Worm (Caenorhabditis elegans): Measurements from ENCODE around the gene C48A7.16.

C48A7.16 gene

DNA sequence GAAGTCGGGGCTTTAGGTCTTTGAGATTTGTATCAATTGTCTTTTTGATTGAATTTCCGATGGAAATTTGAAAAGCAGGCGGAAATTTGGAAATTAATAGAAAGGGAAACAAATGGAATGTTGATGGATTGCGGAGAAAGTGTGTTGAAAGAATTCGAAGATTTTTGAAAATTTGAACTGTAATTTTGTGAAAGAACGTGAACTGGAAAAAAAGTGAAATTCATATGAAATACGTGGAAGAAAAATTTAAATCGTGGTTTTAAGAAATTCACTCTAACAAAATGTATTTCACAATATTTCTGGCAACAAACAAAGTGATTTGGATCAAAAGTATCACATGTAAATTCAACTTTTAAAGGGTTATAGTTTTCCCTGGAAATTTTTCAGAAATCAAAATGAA lies 40.7 kb downstream of the C48A7.16 start, which contains the start of gene B0496.1:
Gene B0496.1 (plus strand): TSS at position 301 of the 400 bp plus-strand sequence.
- TF ChIP-seq unc-86 (tag; optimal IDR thresholded peaks at IDR 0.05) (no peak), K09A11.1 (tag; optimal IDR thresholded peaks at IDR 0.05; ENCODE audit: insufficient read depth) (no peak), ref-2 (tag; optimal IDR thresholded peaks at IDR 0.05) (no peak), unc-42 (tag; optimal IDR thresholded peaks at IDR 0.05) (no peak), hlh-30 (tag; optimal IDR thresholded peaks at IDR 0.05; ENCODE audit: insufficient read depth) (no peak), pat-9 (tag; optimal IDR thresholded peaks at IDR 0.05) (no peak), ets-4 (tag; optimal IDR thresholded peaks at IDR 0.05) (no peak), Y22D7AL.16 (tag; optimal IDR thresholded peaks at IDR 0.05) (no peak), lin-11 (tag; optimal IDR thresholded peaks at IDR 0.05) (no peak), ceh-9 (tag; optimal IDR thresholded peaks at IDR 0.05) (no peak), elt-4 (tag; optimal IDR thresholded peaks at IDR 0.05) (no peak), ztf-16 (tag; optimal IDR thresholded peaks at IDR 0.05) (no peak), ceh-24 (tag; optimal IDR thresholded peaks at IDR 0.05) (no peak)

DNA sequence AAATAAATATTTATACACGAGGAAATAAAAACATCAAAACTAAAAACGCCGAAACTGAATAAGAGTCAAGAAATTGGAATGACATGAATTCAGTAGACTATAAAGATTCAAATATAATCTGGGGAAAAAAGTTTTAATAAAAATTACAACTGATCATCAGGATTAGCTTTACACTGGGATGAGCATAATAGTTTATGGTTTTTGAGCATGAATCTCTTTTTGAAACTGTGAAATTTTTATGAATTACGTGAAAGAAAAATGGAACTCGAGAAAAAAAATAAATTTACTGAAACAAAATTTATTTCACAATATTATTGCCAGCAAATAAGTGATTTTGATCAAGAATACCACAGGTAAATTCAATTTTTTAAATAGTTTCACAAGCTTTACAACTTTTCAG lies 42.3 kb downstream of the C48A7.16 start, which contains the start of gene B0496.2:
Gene B0496.2 (plus strand): TSS at position 301 of the 400 bp plus-strand sequence.
- TF ChIP-seq unc-55 (GFP tag; optimal IDR thresholded peaks at IDR 0.05): no peak
- TF ChIP-seq unc-42 (tag; optimal IDR thresholded peaks at IDR 0.05): no peak
- TF ChIP-seq ets-4 (tag; optimal IDR thresholded peaks at IDR 0.05): no peak
- TF ChIP-seq elt-4 (tag; optimal IDR thresholded peaks at IDR 0.05): no peak
- no peak for TF ChIP-seq nfya-1 (tag; optimal IDR thresholded peaks at IDR 0.05)
- no peak for TF ChIP-seq pax-1 (tag; optimal IDR thresholded peaks at IDR 0.05)
- no peak for TF ChIP-seq lin-11 (tag; optimal IDR thresholded peaks at IDR 0.05)
- no peak for TF ChIP-seq Y22D7AL.16 (tag; optimal IDR thresholded peaks at IDR 0.05)
- TF ChIP-seq syd-9 (tag; optimal IDR thresholded peaks at IDR 0.05): no peak
- no peak for TF ChIP-seq ceh-14 (tag; optimal IDR thresholded peaks at IDR 0.05)
- TF ChIP-seq madf-2 (tag; optimal IDR thresholded peaks at IDR 0.05): no peak
- no peak for TF ChIP-seq fkh-10 (GFP tag; optimal IDR thresholded peaks at IDR 0.05)
- no peak for TF ChIP-seq K09A11.1 (tag; optimal IDR thresholded peaks at IDR 0.05; ENCODE audit: insufficient read depth)
- no peak for TF ChIP-seq eyg-1 (tag; optimal IDR thresholded peaks at IDR 0.05)
- no peak for TF ChIP-seq ceh-19 (GFP tag; optimal IDR thresholded peaks at IDR 0.05)
- TF ChIP-seq ceh-2 (tag; optimal IDR thresholded peaks at IDR 0.05): no peak
- TF ChIP-seq ceh-48 (tag; optimal IDR thresholded peaks at IDR 0.05): no peak
- TF ChIP-seq pha-4 (tag; optimal IDR thresholded peaks at IDR 0.05): no peak
- TF ChIP-seq dve-1 (tag; optimal IDR thresholded peaks at IDR 0.05): no peak
- TF ChIP-seq nhr-11 (tag; optimal IDR thresholded peaks at IDR 0.05): no peak

DNA sequence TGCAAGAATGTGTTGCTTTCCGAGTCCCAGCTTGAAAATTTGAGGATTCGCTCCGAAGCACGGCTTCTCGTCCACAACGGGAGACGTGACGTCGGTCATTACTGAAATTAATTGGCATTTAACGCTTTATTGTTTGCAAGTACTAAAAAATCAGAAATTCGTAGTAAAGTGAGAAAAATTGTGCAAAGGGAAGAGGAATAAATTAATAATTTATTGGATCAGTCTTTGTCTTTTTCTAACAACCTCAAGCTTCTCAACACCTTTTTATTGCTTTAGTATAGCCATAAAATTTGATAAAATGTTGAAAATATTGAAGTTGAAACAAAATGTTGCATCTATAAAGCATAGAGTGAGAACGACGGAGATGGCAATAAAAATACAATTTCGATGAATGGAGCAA lies 46.1 kb downstream of the C48A7.16 start, which contains the start of gene tes-1:
Gene tes-1 (minus strand): TSS at position 101 of the 400 bp plus-strand sequence.
- no peak for TF ChIP-seq ets-4 (tag; optimal IDR thresholded peaks at IDR 0.05)
- no peak for TF ChIP-seq ceh-24 (tag; optimal IDR thresholded peaks at IDR 0.05)
- no peak for TF ChIP-seq npax-4 (tag; optimal IDR thresholded peaks at IDR 0.05)
- TF ChIP-seq ceh-34 (tag; optimal IDR thresholded peaks at IDR 0.05): no peak
- TF ChIP-seq sox-2 (GFP tag; IDR thresholded peaks at IDR 0.05): no peak
- no peak for TF ChIP-seq sox-4 (tag; optimal IDR thresholded peaks at IDR 0.05)
- TF ChIP-seq C08G9.2 (tag; optimal IDR thresholded peaks at IDR 0.05): no peak
- TF ChIP-seq elt-2 (tag; optimal IDR thresholded peaks at IDR 0.05): no peak
- no peak for TF ChIP-seq syd-9 (tag; optimal IDR thresholded peaks at IDR 0.05)
- no peak for TF ChIP-seq ceh-48 (tag; optimal IDR thresholded peaks at IDR 0.05)
- no peak for TF ChIP-seq hlh-15 (tag; optimal IDR thresholded peaks at IDR 0.05)

- TF ChIP-seq pros-1 (tag; optimal IDR thresholded peaks at IDR 0.05) (no peak), ceh-31 (tag; optimal IDR thresholded peaks at IDR 0.05) (peak; percentile 32), ceh-14 (tag; optimal IDR thresholded peaks at IDR 0.05) (peak; percentile 21), ceh-19 (GFP tag; optimal IDR thresholded peaks at IDR 0.05) (no peak), unc-42 (tag; optimal IDR thresholded peaks at IDR 0.05) (peak; percentile 43)
These were observed 48.4 kb downstream of the C48A7.16 start for ce11 chrIV:7453661-7454159.

Measured in whole organism, late embryonic.